Worm (Caenorhabditis elegans) whole organism, late embryonic: ENCODE data around the gene fbxa-182.

Experiments
- K09A11.1 ChIP-seq: sonication (generic microtip); optimal IDR thresholded peaks from 2 replicates; lab custom pipeline; 2017; ENCODE audit warnings: antibody characterized with exemption, mild to moderate bottlenecking, missing genetic modification characterization, missing compliant biosample characterization; ENCODE audit not compliant: insufficient read depth
- ceh-6 ChIP-seq: fragments of 200-800 bp; sonication (Bioruptor generic); optimal IDR thresholded peaks from 2 replicates; lab custom pipeline; 2018; ENCODE audit warnings: mild to moderate bottlenecking, missing genetic modification characterization, missing compliant biosample characterization
- nhr-11 ChIP-seq: fragments of 150-350 bp; optimal IDR thresholded peaks from 2 replicates; lab custom pipeline; 2014; ENCODE audit warnings: missing biosample characterization, missing genetic modification characterization
- odd-2 ChIP-seq: sonication (generic microtip); optimal IDR thresholded peaks from 2 replicates; lab custom pipeline; 2017; ENCODE audit warnings: antibody characterized with exemption, mild to moderate bottlenecking, missing genetic modification characterization, missing compliant biosample characterization
- sdc-2 ChIP-seq: sonication (generic microtip); optimal IDR thresholded peaks from 2 replicates; lab custom pipeline; 2016; ENCODE audit warnings: missing genotype, missing genetic modification characterization, missing compliant biosample characterization
- ztf-16 ChIP-seq: sonication (generic microtip); optimal IDR thresholded peaks from 2 replicates; lab custom pipeline; 2017; ENCODE audit warnings: missing genetic modification characterization, missing compliant biosample characterization

ce11 chrII:2398884-2399283 is 13.7 kb downstream of the fbxa-182 start, which contains the start of gene F16G10.14:
- TF ChIP-seq ztf-16 (no peak), ceh-6 (GFP tag; lab: Kevin White, UChicago) (no peak), odd-2 (tag; lab: Kevin White, UChicago) (no peak), sdc-2 (tag; lab: Kevin White, UChicago) (no peak), nhr-11 (tag; lab: Kevin White, UChicago) (no peak), K09A11.1 (tag; lab: Kevin White, UChicago) (no peak)
